Worm (Caenorhabditis elegans): ENCODE results near the gene sra-33.

DNA sequence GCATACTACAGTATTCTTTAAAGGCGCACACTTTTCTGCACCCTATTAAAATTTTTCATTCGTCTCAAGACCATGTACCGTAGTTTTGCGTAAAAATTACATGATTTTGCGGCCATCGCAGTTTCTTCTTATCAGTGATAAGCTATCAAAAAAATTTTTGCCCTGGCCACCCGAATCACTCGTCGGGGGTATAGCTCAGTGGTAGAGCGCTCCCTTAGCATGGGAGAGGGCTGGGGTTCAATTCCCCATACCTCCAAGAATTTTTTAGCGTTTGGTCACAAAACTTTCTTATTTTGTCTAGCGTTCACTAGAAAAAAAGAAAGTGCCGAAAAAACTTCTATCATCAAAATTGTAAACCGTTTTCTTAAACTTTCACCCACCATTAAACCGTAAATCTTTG, 28.2 kb upstream of the sra-33 start:
- TF ChIP-seq him-1 (tag; optimal IDR thresholded peaks at IDR 0.05) = no peak
- no peak for TF ChIP-seq W03F9.2 (tag; optimal IDR thresholded peaks at IDR 0.05)
- no peak for TF ChIP-seq dao-5 (tag; optimal IDR thresholded peaks at IDR 0.05)

Measured in whole organism, L4/young adult.